Fruit fly (Drosophila melanogaster) whole organism, embryonic: Measurements from ENCODE around the gene CG9664.
A peak's percentile ranks its signal among the peaks of the same experiment; 100 is the strongest.

Experiments
- Aef1 ChIP-seq: fragments of 200-800 bp; sonication (Bioruptor generic); IDR thresholded peaks from 3 replicates; pipeline ENCODE4 v1.3.6; 2022; ENCODE audit warnings: missing biosample characterization, missing genetic modification characterization
- Asciz ChIP-seq: fragments of 200-800 bp; sonication (Bioruptor generic); optimal IDR thresholded peaks from 2 replicates; lab custom pipeline; 2017; ENCODE audit warnings: missing biosample characterization, mild to moderate bottlenecking, missing genetic modification characterization, missing genetic modification reagents
- B-H1 ChIP-seq: fragments of 200-800 bp; sonication (Bioruptor generic); IDR thresholded peaks from 3 replicates; pipeline ENCODE4 v1.3.6; 2022; ENCODE audit warnings: missing biosample characterization, missing genetic modification characterization
- CG11695 ChIP-seq: fragments of 200-800 bp; sonication (Bioruptor generic); IDR thresholded peaks from 3 replicates; pipeline ENCODE4 v1.3.6; 2022; ENCODE audit warnings: missing biosample characterization, missing genetic modification characterization
- CG12071 ChIP-seq: fragments of 200-800 bp; sonication (Bioruptor generic); optimal IDR thresholded peaks from 3 replicates; lab custom pipeline; 2018; ENCODE audit warnings: missing biosample characterization, mild to moderate bottlenecking, missing genetic modification characterization
- CG12219 ChIP-seq: fragments of 200-800 bp; sonication (Bioruptor generic); optimal IDR thresholded peaks from 3 replicates; lab custom pipeline; 2018; ENCODE audit warnings: missing biosample characterization, mild to moderate bottlenecking, missing genetic modification characterization
- CG12236 ChIP-seq: fragments of 200-800 bp; sonication (Bioruptor generic); optimal IDR thresholded peaks from 2 replicates; lab custom pipeline; 2016; ENCODE audit warnings: missing biosample characterization, missing genetic modification characterization
- CG12391 ChIP-seq: fragments of 200-800 bp; sonication (Bioruptor generic); optimal IDR thresholded peaks from 3 replicates; lab custom pipeline; 2018; ENCODE audit warnings: missing biosample characterization, mild to moderate bottlenecking, missing genetic modification characterization, moderate library complexity
- CG14667 ChIP-seq: fragments of 200-800 bp; sonication (Bioruptor generic); IDR thresholded peaks from 2 replicates; pipeline ENCODE4 v1.3.6; 2022; ENCODE audit warnings: missing biosample characterization, missing genetic modification characterization
- CG14965 ChIP-seq: fragments of 200-800 bp; sonication (Bioruptor generic); optimal IDR thresholded peaks from 2 replicates; lab custom pipeline; 2016; ENCODE audit warnings: missing biosample characterization, missing genetic modification characterization, borderline replicate concordance
- CG15479 ChIP-seq: fragments of 200-800 bp; sonication (Bioruptor generic); optimal IDR thresholded peaks from 3 replicates; lab custom pipeline; 2019; ENCODE audit warnings: missing biosample characterization, mild to moderate bottlenecking, missing genetic modification characterization, moderate library complexity
- CG15601 ChIP-seq: fragments of 200-800 bp; sonication (Bioruptor generic); optimal IDR thresholded peaks from 3 replicates; lab custom pipeline; 2019; ENCODE audit warnings: missing biosample characterization, mild to moderate bottlenecking, missing genetic modification characterization, moderate library complexity
- CG16815 ChIP-seq: fragments of 200-800 bp; sonication (Bioruptor generic); optimal IDR thresholded peaks from 3 replicates; lab custom pipeline; 2017; ENCODE audit warnings: missing biosample characterization, mild to moderate bottlenecking, missing genetic modification characterization
- CG17385 ChIP-seq: fragments of 200-800 bp; sonication (Bioruptor generic); optimal IDR thresholded peaks from 3 replicates; lab custom pipeline; 2018; ENCODE audit warnings: missing biosample characterization, mild to moderate bottlenecking, missing genetic modification characterization
- CG2129 ChIP-seq: fragments of 200-800 bp; sonication (Bioruptor generic); IDR thresholded peaks from 2 replicates; pipeline ENCODE4 v1.3.6; 2022; ENCODE audit warnings: missing biosample characterization, missing genetic modification characterization; ENCODE audit not compliant: partially characterized antibody
- CG2678 ChIP-seq: fragments of 200-800 bp; sonication (Bioruptor generic); optimal IDR thresholded peaks from 3 replicates; lab custom pipeline; 2019; ENCODE audit warnings: missing biosample characterization, mild to moderate bottlenecking, missing genetic modification characterization, moderate library complexity
- CG31388 ChIP-seq: fragments of 200-800 bp; sonication (Bioruptor generic); optimal IDR thresholded peaks from 2 replicates; lab custom pipeline; 2016; ENCODE audit warnings: missing biosample characterization, missing genetic modification characterization
- CG3163 ChIP-seq: fragments of 200-800 bp; sonication (Bioruptor generic); optimal IDR thresholded peaks from 3 replicates; lab custom pipeline; 2016; ENCODE audit warnings: missing biosample characterization, missing genetic modification characterization
- CG32532 ChIP-seq: fragments of 200-800 bp; sonication (Bioruptor generic); IDR thresholded peaks from 2 replicates; pipeline ENCODE4 v1.3.6; 2022; ENCODE audit warnings: missing biosample characterization, missing genetic modification characterization
- CG3281 ChIP-seq: fragments of 200-800 bp; sonication (Bioruptor generic); optimal IDR thresholded peaks from 3 replicates; lab custom pipeline; 2017; ENCODE audit warnings: missing biosample characterization, mild to moderate bottlenecking, missing genetic modification characterization
- CG5180 ChIP-seq: fragments of 200-800 bp; sonication (Bioruptor generic); optimal IDR thresholded peaks from 3 replicates; lab custom pipeline; 2017; ENCODE audit warnings: missing biosample characterization, missing genetic modification characterization, mild to moderate bottlenecking, moderate library complexity, missing genetic modification reagents
- CG8359 ChIP-seq: fragments of 200-800 bp; sonication (Bioruptor generic); optimal IDR thresholded peaks from 2 replicates; lab custom pipeline; 2017; ENCODE audit warnings: missing biosample characterization, mild to moderate bottlenecking, missing genetic modification characterization, borderline replicate concordance
- CG9876 ChIP-seq: fragments of 200-800 bp; sonication (Bioruptor generic); optimal IDR thresholded peaks from 2 replicates; lab custom pipeline; 2016; ENCODE audit warnings: missing biosample characterization, missing genetic modification characterization
- Gsc ChIP-seq: fragments of 200-800 bp; sonication (Bioruptor generic); IDR thresholded peaks from 2 replicates; pipeline ENCODE4 v1.3.6; 2022; ENCODE audit warnings: missing biosample characterization, missing genetic modification characterization
- HmgZ ChIP-seq: fragments of 200-800 bp; sonication (Bioruptor generic); optimal IDR thresholded peaks from 2 replicates; lab custom pipeline; 2018; ENCODE audit warnings: missing biosample characterization, mild to moderate bottlenecking, missing genetic modification characterization
- Meics ChIP-seq: fragments of 200-800 bp; sonication (Bioruptor generic); optimal IDR thresholded peaks from 2 replicates; lab custom pipeline; 2017; ENCODE audit warnings: missing biosample characterization, mild to moderate bottlenecking, missing genetic modification characterization
- NC2α ChIP-seq: fragments of 200-800 bp; sonication (Bioruptor generic); optimal IDR thresholded peaks from 2 replicates; lab custom pipeline; 2016; ENCODE audit warnings: missing biosample characterization, missing genetic modification characterization
- NFAT ChIP-seq: fragments of 200-800 bp; sonication (Bioruptor generic); IDR thresholded peaks from 2 replicates; pipeline ENCODE4 v1.3.6; 2022; ENCODE audit warnings: missing biosample characterization, missing genetic modification characterization
- Ravus ChIP-seq: fragments of 200-800 bp; sonication (Bioruptor generic); IDR thresholded peaks from 2 replicates; pipeline ENCODE4 v1.3.6; 2022; ENCODE audit warnings: missing biosample characterization, missing genetic modification characterization
- Rx ChIP-seq: fragments of 200-800 bp; sonication (Bioruptor generic); IDR thresholded peaks from 2 replicates; pipeline ENCODE4 v1.3.6; 2022; ENCODE audit warnings: missing biosample characterization, missing genetic modification characterization
- Six4 ChIP-seq: fragments of 200-800 bp; sonication (Bioruptor generic); optimal IDR thresholded peaks from 2 replicates; lab custom pipeline; 2016; ENCODE audit warnings: missing biosample characterization, missing genetic modification characterization
- Spps ChIP-seq: fragments of 200-800 bp; sonication (Bioruptor generic); optimal IDR thresholded peaks from 2 replicates; lab custom pipeline; 2018; ENCODE audit warnings: missing biosample characterization, mild to moderate bottlenecking, missing genetic modification characterization
- Xbp1 ChIP-seq: fragments of 200-800 bp; sonication (Bioruptor generic); optimal IDR thresholded peaks from 3 replicates; lab custom pipeline; 2016; ENCODE audit warnings: missing biosample characterization, mild to moderate bottlenecking, missing genetic modification characterization
- Xrp1 ChIP-seq: fragments of 200-800 bp; sonication (Bioruptor generic); IDR thresholded peaks from 2 replicates; pipeline ENCODE4 v1.3.6; 2022; ENCODE audit warnings: missing biosample characterization, missing genetic modification characterization
- al ChIP-seq: fragments of 200-800 bp; sonication (Bioruptor generic); IDR thresholded peaks from 2 replicates; pipeline ENCODE4 v1.3.6; 2022; ENCODE audit warnings: missing biosample characterization, missing genetic modification characterization
- ash1 ChIP-seq: fragments of 200-800 bp; sonication (Bioruptor generic); optimal IDR thresholded peaks from 2 replicates; lab custom pipeline; 2018; ENCODE audit warnings: missing biosample characterization, mild to moderate bottlenecking, missing genetic modification characterization
- az2 ChIP-seq: fragments of 200-800 bp; sonication (Bioruptor generic); optimal IDR thresholded peaks from 3 replicates; lab custom pipeline; 2016; ENCODE audit warnings: missing biosample characterization, missing genetic modification characterization
- btn ChIP-seq: fragments of 200-800 bp; sonication (Bioruptor generic); optimal IDR thresholded peaks from 2 replicates; lab custom pipeline; 2016; ENCODE audit warnings: missing biosample characterization, missing genetic modification characterization
- cato ChIP-seq: fragments of 200-800 bp; sonication (Bioruptor generic); optimal IDR thresholded peaks from 2 replicates; lab custom pipeline; 2016; ENCODE audit warnings: missing biosample characterization, missing genetic modification characterization, borderline replicate concordance
- chm ChIP-seq: fragments of 200-800 bp; sonication (Bioruptor generic); IDR thresholded peaks from 2 replicates; pipeline ENCODE4 v1.3.6; 2022; ENCODE audit warnings: missing biosample characterization, missing genetic modification characterization
- disco-r ChIP-seq: fragments of 200-800 bp; sonication (Bioruptor generic); optimal IDR thresholded peaks from 2 replicates; lab custom pipeline; 2016; ENCODE audit warnings: missing biosample characterization, missing genetic modification characterization
- fru ChIP-seq: fragments of >200 bp; optimal IDR thresholded peaks from 2 replicates; lab custom pipeline; 2017
- hbn ChIP-seq: fragments of 200-800 bp; sonication (Bioruptor generic); IDR thresholded peaks from 2 replicates; pipeline ENCODE4 v1.3.6; 2022; ENCODE audit warnings: missing biosample characterization, missing genetic modification characterization; ENCODE audit not compliant: partially characterized antibody
- maf-S ChIP-seq: fragments of 200-800 bp; sonication (Bioruptor generic); optimal IDR thresholded peaks from 2 replicates; lab custom pipeline; 2016; ENCODE audit warnings: missing biosample characterization, missing genetic modification characterization
- mld ChIP-seq: fragments of 200-800 bp; sonication (Bioruptor generic); IDR thresholded peaks from 3 replicates; pipeline ENCODE4 v1.3.6; 2022; ENCODE audit warnings: missing biosample characterization, missing genetic modification characterization; ENCODE audit not compliant: partially characterized antibody
- oc ChIP-seq: fragments of 200-800 bp; sonication (Bioruptor generic); optimal IDR thresholded peaks from 2 replicates; lab custom pipeline; 2018; ENCODE audit warnings: missing biosample characterization, mild to moderate bottlenecking, missing genetic modification characterization, moderate library complexity
- sob ChIP-seq: fragments of 200-800 bp; sonication (Bioruptor generic); IDR thresholded peaks from 2 replicates; pipeline ENCODE4 v1.3.6; 2022; ENCODE audit warnings: missing biosample characterization, missing genetic modification characterization
- ssp ChIP-seq: fragments of 200-800 bp; sonication (Bioruptor generic); IDR thresholded peaks from 2 replicates; pipeline ENCODE4 v1.3.6; 2022; ENCODE audit warnings: missing biosample characterization, missing genetic modification characterization
- twi ChIP-seq: fragments of 200-800 bp; optimal IDR thresholded peaks from 2 replicates; lab custom pipeline; 2019; ENCODE audit warnings: missing biosample characterization, mild to moderate bottlenecking, missing genetic modification characterization, moderate library complexity
- wdn ChIP-seq: fragments of 200-800 bp; sonication (Bioruptor generic); IDR thresholded peaks from 2 replicates; pipeline ENCODE4 v1.3.6; 2022; ENCODE audit warnings: missing biosample characterization, missing genetic modification characterization

CG9664 gene

DNA sequence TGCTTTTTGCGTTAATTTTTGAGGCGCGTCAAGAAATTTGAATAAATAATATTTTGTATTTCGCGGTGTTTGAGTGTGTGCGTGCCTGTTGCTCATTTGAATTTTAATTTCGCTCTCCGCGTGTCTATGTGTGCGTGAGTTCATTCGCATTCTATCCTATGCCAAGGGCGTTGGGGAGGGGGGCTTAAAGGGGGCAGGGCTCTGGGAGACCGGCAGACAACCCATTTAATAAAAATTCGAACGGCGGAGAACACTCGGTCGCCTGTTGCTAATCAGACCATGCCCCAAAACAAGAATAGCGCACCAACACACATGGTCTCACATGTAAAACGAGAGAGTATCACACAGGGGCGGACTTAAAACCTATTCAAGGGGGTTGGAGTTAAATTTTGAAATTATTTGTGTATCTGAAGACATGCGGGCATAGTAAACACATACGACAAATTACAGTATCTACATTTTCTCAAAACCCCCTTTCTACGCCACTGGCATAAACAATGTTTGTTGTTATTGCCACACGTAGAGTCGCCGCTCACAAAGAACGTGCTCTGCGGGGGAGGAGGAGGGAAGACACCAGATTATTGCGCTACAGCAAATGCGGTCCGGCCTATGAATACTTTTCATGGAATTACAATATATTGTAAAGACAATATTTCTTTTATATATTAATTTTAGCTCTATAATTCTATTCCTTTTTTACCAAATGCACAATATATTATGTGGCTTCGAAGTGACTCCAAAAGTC is 7.4 kb upstream of the CG9664 start (continued):
- TF ChIP-seq CG8359 (GFP tag; lab: Kevin White, UChicago): peak; percentile 95
- peak; percentile 100 for TF ChIP-seq Six4 (GFP tag; lab: Kevin White, UChicago)
- TF ChIP-seq CG9876 (GFP tag; lab: Kevin White, UChicago): peak; percentile 100
- TF ChIP-seq hbn (GFP tag; lab: Robert Waterston, UW): no peak
- peak; percentile 100 for TF ChIP-seq sob (GFP tag; lab: Robert Waterston, UW)
- TF ChIP-seq Meics (GFP tag; lab: Kevin White, UChicago): peak; percentile 100
- TF ChIP-seq chm (GFP tag; lab: Robert Waterston, UW): peak; percentile 100
- peak; percentile 99 for TF ChIP-seq B-H1 (GFP tag; lab: Robert Waterston, UW)
- TF ChIP-seq az2 (GFP tag; lab: Kevin White, UChicago): peak; percentile 99
- TF ChIP-seq CG12391: peak; percentile 100
- peak; percentile 100 for TF ChIP-seq CG12071 (GFP tag; lab: Kevin White, UChicago)
- peak; percentile 100 for TF ChIP-seq CG12219 (GFP tag; lab: Kevin White, UChicago)
- peak; percentile 100 for TF ChIP-seq NFAT (GFP tag; lab: Robert Waterston, UW)
- no peak for TF ChIP-seq CG2129 (GFP tag; lab: Robert Waterston, UW)
- TF ChIP-seq CG12236 (GFP tag; lab: Kevin White, UChicago): peak; percentile 99
- TF ChIP-seq twi (tag; lab: Kevin White, UChicago): peak; percentile 100
- TF ChIP-seq CG14667 (GFP tag; lab: Robert Waterston, UW): peak; percentile 98
- peak; percentile 98 for TF ChIP-seq CG11695 (GFP tag; lab: Robert Waterston, UW)
- TF ChIP-seq CG3281 (GFP tag; lab: Kevin White, UChicago): peak; percentile 100
- no peak for TF ChIP-seq mld (GFP tag; lab: Robert Waterston, UW)
- peak; percentile 99 for TF ChIP-seq Asciz (GFP tag; lab: Kevin White, UChicago)
- TF ChIP-seq HmgZ (tag; lab: Kevin White, UChicago): peak; percentile 100
- TF ChIP-seq CG3163 (GFP tag; lab: Kevin White, UChicago): peak; percentile 96
- peak; percentile 100 for TF ChIP-seq maf-S
- peak; percentile 99 for TF ChIP-seq cato (GFP tag; lab: Kevin White, UChicago)
- peak; percentile 99 for TF ChIP-seq CG31388 (GFP tag; lab: Kevin White, UChicago)
- TF ChIP-seq ssp: peak; percentile 95
- TF ChIP-seq CG16815: peak; percentile 100
- TF ChIP-seq Xbp1: peak; percentile 100
- TF ChIP-seq Aef1: peak; percentile 99
- no peak for TF ChIP-seq fru (lab: Kevin White, UChicago)
- peak; percentile 100 for TF ChIP-seq CG2678 (tag; lab: Kevin White, UChicago)
- TF ChIP-seq disco-r: peak; percentile 99
- TF ChIP-seq Gsc (GFP tag; lab: Robert Waterston, UW): peak; percentile 97
- peak; percentile 99 for TF ChIP-seq oc
- peak; percentile 99 for TF ChIP-seq NC2α (GFP tag; lab: Kevin White, UChicago)
- peak; percentile 99 for TF ChIP-seq CG17385 (GFP tag; lab: Kevin White, UChicago)
- peak; percentile 97 for TF ChIP-seq Ravus
- peak; percentile 94 for TF ChIP-seq CG14965
- peak; percentile 99 for TF ChIP-seq al
- TF ChIP-seq ash1 (GFP tag; lab: Kevin White, UChicago): peak; percentile 99
- peak; percentile 94 for TF ChIP-seq CG5180 (GFP tag; lab: Kevin White, UChicago)
- TF ChIP-seq CG32532: peak; percentile 100
- TF ChIP-seq wdn (GFP tag; lab: Robert Waterston, UW): peak; percentile 99
- TF ChIP-seq Xrp1 (GFP tag; lab: Robert Waterston, UW): peak; percentile 100
- peak; percentile 85 for TF ChIP-seq CG15479 (GFP tag; lab: Kevin White, UChicago)
- TF ChIP-seq btn: peak; percentile 99
- peak; percentile 98 for TF ChIP-seq Rx (GFP tag; lab: Robert Waterston, UW)
- peak; percentile 99 for TF ChIP-seq CG15601 (tag; lab: Kevin White, UChicago)
- peak; percentile 97 for TF ChIP-seq Spps (tag; lab: Kevin White, UChicago)
